Fruit fly (Drosophila melanogaster): ENCODE results near the gene Dis3.

- TF ChIP-seq psq (optimal IDR thresholded peaks at IDR 0.05): no peak
- TF ChIP-seq CG8478 (optimal IDR thresholded peaks at IDR 0.05): no peak
Measured at dm6 chr3R:24284164-24284563, 49.1 kb upstream of the Dis3 start.
